Fruit fly (Drosophila melanogaster): Measurements from ENCODE around the gene CG5676.

- peak; percentile 72 for TF ChIP-seq Xrp1 (GFP tag; IDR thresholded peaks at IDR 0.05)
- no peak for TF ChIP-seq CG11085 (GFP tag; IDR thresholded peaks at IDR 0.05)
- no peak for TF ChIP-seq CG7839 (tag; optimal IDR thresholded peaks at IDR 0.05)
- no peak for TF ChIP-seq H2.0 (GFP tag; IDR thresholded peaks at IDR 0.05)
- TF ChIP-seq Spps (tag; optimal IDR thresholded peaks at IDR 0.05), result peak; percentile 54
- no peak for TF ChIP-seq lov (optimal IDR thresholded peaks at IDR 0.05)
- TF ChIP-seq lov (GFP tag; IDR thresholded peaks at IDR 0.05), result no peak
- no peak; the same call in 2 of the 3 replicates for TF ChIP-seq croc (GFP tag; conservative IDR thresholded peaks at IDR 0.05)
- peak; percentile 82 for TF ChIP-seq CG18262 (tag; optimal IDR thresholded peaks at IDR 0.05)
- no peak for TF ChIP-seq CG16815 (GFP tag; optimal IDR thresholded peaks at IDR 0.05)
- no peak for TF ChIP-seq zf30C (GFP tag; optimal IDR thresholded peaks at IDR 0.05)
Measured at dm6 chr2L:10276436-10276835, 20.7 kb upstream of the CG5676 start.

All from whole organism, embryonic.